Worm (Caenorhabditis elegans) whole organism, L2 larva: ENCODE measurements around the gene srb-13.

ENCODE experiments used
- ceh-16 ChIP-seq: fragments of 150-350 bp; optimal IDR thresholded peaks from 2 replicates; lab custom pipeline; 2014; ENCODE audit warnings: missing biosample characterization, missing genetic modification characterization
- egl-27 ChIP-seq: sonication (generic microtip); optimal IDR thresholded peaks from 3 replicates; lab custom pipeline; 2017; ENCODE audit warnings: missing biosample characterization, missing genetic modification reagents, missing genetic modification characterization
- fos-1 ChIP-seq: fragments of 150-350 bp; optimal IDR thresholded peaks from 2 replicates; lab custom pipeline; 2014; ENCODE audit warnings: missing biosample characterization, missing genetic modification characterization
- nhr-11 ChIP-seq: fragments of 150-350 bp; optimal IDR thresholded peaks from 2 replicates; lab custom pipeline; 2014; ENCODE audit warnings: missing biosample characterization, missing genetic modification characterization
- sma-3 ChIP-seq: sonication (generic microtip); optimal IDR thresholded peaks from 2 replicates; lab custom pipeline; 2016; ENCODE audit warnings: missing genetic modification reagents, missing genetic modification characterization, missing compliant biosample characterization
- snpc-4 ChIP-seq: fragments of 150-350 bp; optimal IDR thresholded peaks from 2 replicates; lab custom pipeline; 2014; ENCODE audit warnings: missing biosample characterization, missing genetic modification characterization
- ztf-11 ChIP-seq: sonication (generic microtip); optimal IDR thresholded peaks from 2 replicates; lab custom pipeline; 2017; ENCODE audit warnings: missing biosample characterization, missing genetic modification characterization

- TF ChIP-seq ztf-11 = no peak
- TF ChIP-seq nhr-11 (tag; lab: Kevin White, UChicago) = no peak
- TF ChIP-seq ceh-16 (tag; lab: Kevin White, UChicago) = no peak
- no peak for TF ChIP-seq fos-1 (tag; lab: Kevin White, UChicago)
- TF ChIP-seq snpc-4 = no peak
- TF ChIP-seq sma-3 = no peak
- TF ChIP-seq egl-27 (tag; lab: Kevin White, UChicago) = no peak
These were observed 21.2 kb upstream of the srb-13 start for ce11 chrII:5178609-5179008.
